Fruit fly (Drosophila melanogaster): ENCODE data around the gene Pxd.

The Pxd gene

dm6 chr3R:17014276-17014675, at the start of gene Pxd:
Pxd (plus strand) TSS chr3R:17014576.
- TF ChIP-seq salr (GFP tag; optimal IDR thresholded peaks at IDR 0.05): no peak
- TF ChIP-seq eg (GFP tag; IDR thresholded peaks at IDR 0.05): no peak
- TF ChIP-seq Eip78C (GFP tag): no peak
- TF ChIP-seq Sox15 (GFP tag; optimal IDR thresholded peaks at IDR 0.05): no peak
- no peak for TF ChIP-seq Gug (GFP tag; IDR thresholded peaks at IDR 0.05)
- TF ChIP-seq fd85E (GFP tag; optimal IDR thresholded peaks at IDR 0.05): no peak
- TF ChIP-seq Eip75B (GFP tag; optimal IDR thresholded peaks at IDR 0.05): no peak
- no peak for TF ChIP-seq Hr38 (GFP tag; optimal IDR thresholded peaks at IDR 0.05)
- no peak for TF ChIP-seq CG6808 (GFP tag; optimal IDR thresholded peaks at IDR 0.05)
- TF ChIP-seq fd59A (GFP tag; optimal IDR thresholded peaks at IDR 0.05): no peak
- TF ChIP-seq CG16779 (tag; optimal IDR thresholded peaks at IDR 0.05): no peak
- no peak for TF ChIP-seq CG34406 (GFP tag; optimal IDR thresholded peaks at IDR 0.05)
- TF ChIP-seq Smox (GFP tag; optimal IDR thresholded peaks at IDR 0.05): no peak
- no peak for TF ChIP-seq CG10669 (GFP tag; optimal IDR thresholded peaks at IDR 0.05)
- TF ChIP-seq CG8632 (GFP tag; optimal IDR thresholded peaks at IDR 0.05): no peak
- TF ChIP-seq Sox14 (GFP tag; optimal IDR thresholded peaks at IDR 0.05): no peak
- no peak for TF ChIP-seq achi (GFP tag; optimal IDR thresholded peaks at IDR 0.05)

- TF ChIP-seq Gug (GFP tag; IDR thresholded peaks at IDR 0.05) (peak; percentile 23; the same call in 1 of the 2 replicates), CG10631 (GFP tag; optimal IDR thresholded peaks at IDR 0.05) (peak; percentile 57), Hr39 (GFP tag; optimal IDR thresholded peaks at IDR 0.05) (no peak), dac (GFP tag; optimal IDR thresholded peaks at IDR 0.05) (no peak), CG3032 (tag; optimal IDR thresholded peaks at IDR 0.05) (peak; percentile 53), esn (GFP tag; optimal IDR thresholded peaks at IDR 0.05) (peak; percentile 57), lz (GFP tag; optimal IDR thresholded peaks at IDR 0.05) (peak; percentile 51), svp (GFP tag) (peak; percentile 78), CG11762 (GFP tag; optimal IDR thresholded peaks at IDR 0.05; ENCODE audit: insufficient read depth) (peak; percentile 3), eg (GFP tag; IDR thresholded peaks at IDR 0.05) (peak; percentile 78; the same call in 2 of the 3 replicates), fd59A (GFP tag; optimal IDR thresholded peaks at IDR 0.05) (no peak), Met (GFP tag; optimal IDR thresholded peaks at IDR 0.05) (no peak), CG8319 (GFP tag; optimal IDR thresholded peaks at IDR 0.05) (no peak), salr (GFP tag; optimal IDR thresholded peaks at IDR 0.05) (peak in 1 of 2 experiments; percentile 25), CG4318 (GFP tag; optimal IDR thresholded peaks at IDR 0.05) (no peak), fkh (GFP tag; optimal IDR thresholded peaks at IDR 0.05) (no peak), Ets96B (tag; optimal IDR thresholded peaks at IDR 0.05) (no peak), CG1621 (tag; optimal IDR thresholded peaks at IDR 0.05) (peak; percentile 83), Eip75B (GFP tag; optimal IDR thresholded peaks at IDR 0.05) (peak; percentile 39), CG31627 (GFP tag; optimal IDR thresholded peaks at IDR 0.05) (peak; percentile 23), topi (GFP tag; optimal IDR thresholded peaks at IDR 0.05) (peak; percentile 39), cyc (GFP tag; optimal IDR thresholded peaks at IDR 0.05) (peak; percentile 8), CG11902 (GFP tag; optimal IDR thresholded peaks at IDR 0.05) (peak; percentile 14), Sox14 (GFP tag; optimal IDR thresholded peaks at IDR 0.05) (peak; percentile 68), CG8632 (GFP tag; optimal IDR thresholded peaks at IDR 0.05) (peak; percentile 36), Blimp-1 (GFP tag; optimal IDR thresholded peaks at IDR 0.05) (peak; percentile 3), Smox (GFP tag; optimal IDR thresholded peaks at IDR 0.05) (no peak), CG32006 (GFP tag; optimal IDR thresholded peaks at IDR 0.05) (no peak), CG34406 (GFP tag; optimal IDR thresholded peaks at IDR 0.05) (peak; percentile 34), Eip93F (GFP tag; optimal IDR thresholded peaks at IDR 0.05) (no peak), dsx (GFP tag; optimal IDR thresholded peaks at IDR 0.05; ENCODE audit: poor library complexity, severe bottlenecking) (peak; percentile 87), CG15336 (GFP tag; IDR thresholded peaks at IDR 0.05) (no peak), net (GFP tag; optimal IDR thresholded peaks at IDR 0.05) (no peak), Lpt (GFP tag; optimal IDR thresholded peaks at IDR 0.05) (peak; percentile 46), Sox102F (GFP tag; optimal IDR thresholded peaks at IDR 0.05) (no peak), CG9139 (GFP tag; optimal IDR thresholded peaks at IDR 0.05) (no peak), acj6 (GFP tag; optimal IDR thresholded peaks at IDR 0.05) (peak; percentile 18), CG6792 (GFP tag; optimal IDR thresholded peaks at IDR 0.05) (peak; percentile 20), CG6808 (GFP tag; optimal IDR thresholded peaks at IDR 0.05) (peak; percentile 22), Hr4 (GFP tag; optimal IDR thresholded peaks at IDR 0.05) (peak; percentile 53)
Observed at dm6 chr3R:16969361-16970355, 44.7 kb upstream of the Pxd start.
